Fruit fly (Drosophila melanogaster) whole organism, embryonic: ENCODE measurements around the gene WASp.

Source experiments
- Ada2b ChIP-seq: fragments of 200-800 bp; sonication (Bioruptor generic); IDR thresholded peaks from 2 replicates; pipeline ENCODE4 v1.3.6; 2022; ENCODE audit warnings: missing biosample characterization, missing genetic modification characterization
- B-H2 ChIP-seq: fragments of 200-800 bp; sonication (Bioruptor generic); optimal IDR thresholded peaks from 2 replicates; lab custom pipeline; 2018; ENCODE audit warnings: missing biosample characterization, mild to moderate bottlenecking, missing genetic modification characterization
- BEAF-32 ChIP-seq: fragments of 200-800 bp; sonication (Bioruptor generic); optimal IDR thresholded peaks from 3 replicates; lab custom pipeline; 2017; ENCODE audit warnings: missing biosample characterization, missing genetic modification characterization, mild to moderate bottlenecking, moderate library complexity, missing genetic modification reagents
- CG12391 ChIP-seq: fragments of 200-800 bp; sonication (Bioruptor generic); optimal IDR thresholded peaks from 3 replicates; lab custom pipeline; 2018; ENCODE audit warnings: missing biosample characterization, mild to moderate bottlenecking, missing genetic modification characterization, moderate library complexity
- CG12942 ChIP-seq: fragments of 200-800 bp; sonication (Bioruptor generic); optimal IDR thresholded peaks from 3 replicates; lab custom pipeline; 2016; ENCODE audit warnings: missing biosample characterization, missing genetic modification characterization
- CG13287 ChIP-seq: fragments of 200-800 bp; sonication (Bioruptor generic); IDR thresholded peaks from 2 replicates; pipeline ENCODE4 v1.3.6; 2022; ENCODE audit warnings: missing biosample characterization, missing genetic modification characterization; ENCODE audit not compliant: partially characterized antibody
- CG16813 ChIP-seq: fragments of 200-800 bp; sonication (Bioruptor generic); IDR thresholded peaks from 3 replicates; pipeline ENCODE4 v1.3.6; 2022; ENCODE audit warnings: missing biosample characterization, missing genetic modification characterization; ENCODE audit not compliant: partially characterized antibody
- CG2116 ChIP-seq: fragments of 200-800 bp; sonication (Bioruptor generic); optimal IDR thresholded peaks from 3 replicates; lab custom pipeline; 2018; ENCODE audit warnings: missing biosample characterization, mild to moderate bottlenecking, missing genetic modification characterization
- CG3281 ChIP-seq: fragments of 200-800 bp; sonication (Bioruptor generic); optimal IDR thresholded peaks from 3 replicates; lab custom pipeline; 2017; ENCODE audit warnings: missing biosample characterization, mild to moderate bottlenecking, missing genetic modification characterization
- CG4360 ChIP-seq: fragments of 200-800 bp; sonication (Bioruptor generic); IDR thresholded peaks from 2 replicates; pipeline ENCODE4 v1.3.6; 2022; ENCODE audit warnings: missing biosample characterization, missing genetic modification characterization
- CG4617 ChIP-seq: fragments of 200-800 bp; sonication (Bioruptor generic); optimal IDR thresholded peaks from 3 replicates; lab custom pipeline; 2016; ENCODE audit warnings: missing biosample characterization, missing genetic modification characterization, borderline replicate concordance
- CG5180 ChIP-seq: fragments of 200-800 bp; sonication (Bioruptor generic); optimal IDR thresholded peaks from 3 replicates; lab custom pipeline; 2017; ENCODE audit warnings: missing biosample characterization, missing genetic modification characterization, mild to moderate bottlenecking, moderate library complexity, missing genetic modification reagents
- CG6791 ChIP-seq: fragments of 200-800 bp; sonication (Bioruptor generic); IDR thresholded peaks from 3 replicates; pipeline ENCODE4 v1.3.6; 2022; ENCODE audit warnings: missing biosample characterization, missing genetic modification characterization; ENCODE audit not compliant: partially characterized antibody
- CG9876 ChIP-seq: fragments of 200-800 bp; sonication (Bioruptor generic); optimal IDR thresholded peaks from 2 replicates; lab custom pipeline; 2016; ENCODE audit warnings: missing biosample characterization, missing genetic modification characterization
- CHES-1-like ChIP-seq: fragments of 200-800 bp; sonication (Bioruptor generic); optimal IDR thresholded peaks from 2 replicates; lab custom pipeline; 2016; ENCODE audit warnings: missing biosample characterization, missing genetic modification characterization
- Camta ChIP-seq: fragments of 200-800 bp; sonication (Bioruptor generic); optimal IDR thresholded peaks from 2 replicates; lab custom pipeline; 2016; ENCODE audit warnings: missing biosample characterization, missing genetic modification characterization
- Dbx ChIP-seq: fragments of 200-800 bp; sonication (Bioruptor generic); IDR thresholded peaks from 3 replicates; pipeline ENCODE4 v1.3.6; 2022; ENCODE audit warnings: missing biosample characterization, missing genetic modification characterization
- Dll ChIP-seq: fragments of 200-800 bp; sonication (Bioruptor generic); IDR thresholded peaks from 4 replicates; pipeline ENCODE4 v1.3.6; 2022; ENCODE audit warnings: missing biosample characterization, missing genetic modification characterization; ENCODE audit not compliant: partially characterized antibody
- Dref ChIP-seq: fragments of 200-800 bp; sonication (Bioruptor generic); IDR thresholded peaks from 2 replicates; pipeline ENCODE4 v1.3.6; 2022; ENCODE audit warnings: missing biosample characterization, missing genetic modification characterization
- H15 ChIP-seq: fragments of 200-800 bp; sonication (Bioruptor generic); IDR thresholded peaks from 3 replicates; pipeline ENCODE4 v1.3.6; 2022; ENCODE audit warnings: missing biosample characterization, missing genetic modification characterization
- HLH4C ChIP-seq: fragments of 200-800 bp; sonication (Bioruptor generic); IDR thresholded peaks from 3 replicates; pipeline ENCODE4 v1.3.6; 2022; ENCODE audit warnings: missing biosample characterization, missing genetic modification characterization; ENCODE audit not compliant: partially characterized antibody
- Hmr ChIP-seq: fragments of 200-800 bp; sonication (Bioruptor generic); optimal IDR thresholded peaks from 3 replicates; lab custom pipeline; 2017; ENCODE audit warnings: mild to moderate bottlenecking, missing biosample characterization, missing genetic modification reagents, missing genetic modification characterization
- Mad ChIP-seq: fragments of 200-800 bp; sonication (Bioruptor generic); optimal IDR thresholded peaks from 2 replicates; lab custom pipeline; 2016; ENCODE audit warnings: missing biosample characterization, missing genetic modification characterization
- Mrtf ChIP-seq: fragments of 200-800 bp; sonication (Bioruptor generic); IDR thresholded peaks from 3 replicates; pipeline ENCODE4 v1.3.6; 2022; ENCODE audit warnings: missing biosample characterization, missing genetic modification characterization
- NFAT ChIP-seq: fragments of 200-800 bp; sonication (Bioruptor generic); IDR thresholded peaks from 2 replicates; pipeline ENCODE4 v1.3.6; 2022; ENCODE audit warnings: missing biosample characterization, missing genetic modification characterization
- NfI ChIP-seq: fragments of 200-800 bp; sonication (Bioruptor generic); optimal IDR thresholded peaks from 3 replicates; lab custom pipeline; 2018; ENCODE audit warnings: missing biosample characterization, mild to moderate bottlenecking, missing genetic modification characterization, moderate library complexity
- Opbp ChIP-seq: fragments of 200-800 bp; sonication (Bioruptor generic); IDR thresholded peaks from 3 replicates; pipeline ENCODE4 v1.3.6; 2022; ENCODE audit warnings: missing biosample characterization, missing genetic modification characterization; ENCODE audit not compliant: partially characterized antibody
- Pdp1 ChIP-seq, 2 experiments: fragments of 200-800 bp; sonication (Bioruptor generic); optimal IDR thresholded peaks; 3 replicates each; lab custom pipeline; 2016; ENCODE audit warnings: missing biosample characterization in 2 of 2, missing genetic modification characterization in 2 of 2, mild to moderate bottlenecking in 1 of 2, moderate library complexity in 1 of 2
- Scr ChIP-seq: fragments of 200-800 bp; sonication (Bioruptor generic); IDR thresholded peaks from 2 replicates; pipeline ENCODE4 v1.3.6; 2022; ENCODE audit warnings: missing biosample characterization, missing genetic modification characterization; ENCODE audit not compliant: partially characterized antibody
- Ssrp ChIP-seq: fragments of 200-800 bp; sonication (Bioruptor generic); optimal IDR thresholded peaks from 2 replicates; lab custom pipeline; 2018; ENCODE audit warnings: missing biosample characterization, mild to moderate bottlenecking, missing genetic modification characterization, moderate library complexity
- ac ChIP-seq: fragments of 200-800 bp; sonication (Bioruptor generic); optimal IDR thresholded peaks from 3 replicates; lab custom pipeline; 2017; ENCODE audit warnings: missing biosample characterization, mild to moderate bottlenecking, missing genetic modification characterization
- al ChIP-seq: fragments of 200-800 bp; sonication (Bioruptor generic); IDR thresholded peaks from 2 replicates; pipeline ENCODE4 v1.3.6; 2022; ENCODE audit warnings: missing biosample characterization, missing genetic modification characterization
- ato ChIP-seq: fragments of 200-800 bp; sonication (Bioruptor generic); IDR thresholded peaks from 2 replicates; pipeline ENCODE4 v1.3.6; 2022; ENCODE audit warnings: missing biosample characterization, missing genetic modification characterization; ENCODE audit not compliant: partially characterized antibody
- corto ChIP-seq: fragments of 200-800 bp; sonication (Bioruptor generic); optimal IDR thresholded peaks from 2 replicates; lab custom pipeline; 2016; ENCODE audit warnings: missing biosample characterization, mild to moderate bottlenecking, missing genetic modification characterization, moderate library complexity
- esg ChIP-seq: fragments of 200-800 bp; sonication (Bioruptor generic); conservative IDR thresholded peaks from 2 replicates; pipeline ENCODE4 v1.3.6; 2022; ENCODE audit warnings: missing biosample characterization, missing genetic modification characterization
- eve ChIP-seq, 2 experiments: fragments of >200 bp; optimal IDR thresholded peaks; 2 replicates each; lab custom pipeline; 2017; ENCODE audit warnings: missing biosample characterization in 2 of 2, missing genetic modification characterization in 2 of 2
- fd64A ChIP-seq: fragments of 200-800 bp; sonication (Bioruptor generic); optimal IDR thresholded peaks from 3 replicates; lab custom pipeline; 2018; ENCODE audit warnings: missing biosample characterization, mild to moderate bottlenecking, missing genetic modification characterization
- lbe ChIP-seq: fragments of 200-800 bp; sonication (Bioruptor generic); optimal IDR thresholded peaks from 2 replicates; lab custom pipeline; 2016; ENCODE audit warnings: missing biosample characterization, mild to moderate bottlenecking, missing genetic modification characterization
- pzg ChIP-seq: fragments of 200-800 bp; sonication (Bioruptor generic); optimal IDR thresholded peaks from 3 replicates; lab custom pipeline; 2018; ENCODE audit warnings: missing biosample characterization, mild to moderate bottlenecking, missing genetic modification characterization, moderate library complexity
- row ChIP-seq: fragments of 200-800 bp; sonication (Bioruptor generic); IDR thresholded peaks from 3 replicates; pipeline ENCODE4 v1.3.6; 2022; ENCODE audit warnings: missing biosample characterization, missing genetic modification characterization
- sim ChIP-seq: fragments of 200-800 bp; sonication (Bioruptor generic); IDR thresholded peaks from 2 replicates; pipeline ENCODE4 v1.3.6; 2022; ENCODE audit warnings: missing biosample characterization, missing genetic modification characterization
- slbo ChIP-seq: fragments of 200-800 bp; sonication (Bioruptor generic); IDR thresholded peaks from 2 replicates; pipeline ENCODE4 v1.3.6; 2022; ENCODE audit warnings: missing biosample characterization, missing genetic modification characterization
- ssp ChIP-seq: fragments of 200-800 bp; sonication (Bioruptor generic); IDR thresholded peaks from 2 replicates; pipeline ENCODE4 v1.3.6; 2022; ENCODE audit warnings: missing biosample characterization, missing genetic modification characterization
- sug ChIP-seq: fragments of 200-800 bp; optimal IDR thresholded peaks from 2 replicates; lab custom pipeline; 2019; ENCODE audit warnings: missing biosample characterization, mild to moderate bottlenecking, missing genetic modification characterization, moderate library complexity
- twi ChIP-seq: fragments of 200-800 bp; optimal IDR thresholded peaks from 2 replicates; lab custom pipeline; 2019; ENCODE audit warnings: missing biosample characterization, mild to moderate bottlenecking, missing genetic modification characterization, moderate library complexity
- zfh2 ChIP-seq: fragments of 200-800 bp; sonication (Bioruptor generic); optimal IDR thresholded peaks from 2 replicates; lab custom pipeline; 2016; ENCODE audit warnings: missing biosample characterization, missing genetic modification characterization

The WASp gene

DNA sequence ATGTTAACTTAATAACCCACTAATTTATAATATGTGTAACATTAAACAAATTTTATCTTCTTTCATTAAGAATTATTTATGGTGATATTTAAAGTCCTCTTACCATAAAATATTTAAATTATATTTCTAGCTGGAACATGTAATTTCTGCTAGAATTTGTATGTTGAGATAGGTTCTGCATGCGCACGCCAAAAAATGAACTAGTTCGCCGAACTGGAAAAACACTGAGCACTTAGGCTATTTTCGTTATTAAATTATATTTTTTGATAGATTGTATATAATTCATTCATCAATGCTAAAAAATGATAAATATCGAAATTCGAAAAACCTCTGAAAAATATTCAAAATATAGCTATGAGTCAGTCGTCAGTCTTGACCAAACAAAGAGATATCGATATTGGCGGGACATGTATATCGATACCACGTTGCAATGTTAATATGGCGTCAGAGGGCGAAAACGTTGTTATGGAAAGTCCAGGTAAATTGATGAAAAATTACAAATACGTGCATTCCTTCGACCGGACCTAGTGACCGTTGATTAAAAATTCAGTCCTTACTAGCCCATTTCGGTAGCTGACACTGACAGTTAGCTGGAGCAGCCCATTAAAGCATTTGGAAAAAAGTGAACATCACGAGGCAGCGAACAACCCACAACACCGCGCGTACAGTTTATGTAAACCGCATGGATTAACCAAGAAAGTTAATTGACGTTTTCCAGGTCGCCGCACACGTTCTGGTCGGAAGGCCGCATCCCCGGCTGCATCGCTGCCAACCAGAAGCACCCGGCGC, 20.0 kb downstream of the WASp start, which contains the start of gene Prp39 (continued):
- TF ChIP-seq ssp (no peak), ato (GFP tag; lab: Robert Waterston, UW) (peak; percentile 51; the same call in 1 of the 2 replicates), CG9876 (no peak), Ssrp (tag; lab: Kevin White, UChicago) (no peak), CG5180 (GFP tag; lab: Kevin White, UChicago) (no peak), NfI (GFP tag; lab: Kevin White, UChicago) (no peak), Mrtf (GFP tag; lab: Robert Waterston, UW) (no peak), CG12391 (peak; percentile 51), CG2116 (GFP tag; lab: Kevin White, UChicago) (peak; percentile 58), al (GFP tag; lab: Robert Waterston, UW) (peak; percentile 46; the same call in 1 of the 2 replicates), CG3281 (GFP tag; lab: Kevin White, UChicago) (no peak), corto (GFP tag; lab: Kevin White, UChicago) (no peak), CG6791 (peak; percentile 69), Hmr (no peak), sim (GFP tag; lab: Robert Waterston, UW) (no peak), fd64A (GFP tag; lab: Kevin White, UChicago) (no peak), ac (GFP tag; lab: Kevin White, UChicago) (no peak), B-H2 (GFP tag; lab: Kevin White, UChicago) (no peak), esg (GFP tag; lab: Robert Waterston, UW) (0 out of 2 replicates have a peak, but pooled peaks have one; percentile 20), Ada2b (peak; percentile 29; the same call in 1 of the 2 replicates), Scr (GFP tag; lab: Robert Waterston, UW) (peak; percentile 80), Mad (GFP tag; lab: Kevin White, UChicago) (no peak), Dref (peak; percentile 79), eve (GFP tag; optimal IDR thresholded peaks at IDR 0.05; lab: Kevin White, UChicago) (no peak), Camta (GFP tag; lab: Kevin White, UChicago) (no peak)

DNA sequence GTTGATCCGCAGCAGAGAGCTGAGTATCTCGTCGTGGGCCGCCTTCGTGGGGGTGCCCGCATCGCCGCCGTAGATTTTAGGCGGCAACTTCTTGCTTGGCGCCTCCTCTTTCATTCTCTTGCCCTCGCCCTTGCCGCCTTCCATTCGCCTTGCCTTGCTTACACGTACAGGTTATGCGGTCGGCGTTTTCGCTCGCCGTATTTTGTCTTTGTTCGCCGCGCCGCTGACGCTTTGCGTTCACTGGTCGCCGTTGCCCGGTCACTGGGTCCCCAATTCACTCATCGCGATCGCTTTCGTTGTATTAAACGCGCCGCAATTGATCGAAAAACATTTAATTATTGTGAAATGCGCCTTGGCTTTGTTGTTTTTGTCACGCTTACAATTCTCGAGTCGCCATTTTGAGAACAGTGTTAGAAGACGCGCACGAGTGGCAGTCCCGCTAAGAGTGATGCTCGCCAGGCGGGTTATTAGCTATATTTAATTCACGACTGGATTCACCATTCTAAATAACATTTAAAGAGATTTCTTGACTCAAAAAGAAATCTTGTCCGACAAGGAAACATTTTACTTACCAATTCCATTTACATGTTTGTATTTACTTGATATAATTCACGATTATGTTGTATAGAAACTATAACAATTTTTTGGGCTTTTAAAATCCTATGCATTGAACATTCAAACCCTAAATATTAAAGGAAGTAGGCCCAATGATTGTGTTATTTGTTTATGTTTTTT, 20.7 kb downstream of the WASp start, which contains the start of gene wdn:
Gene wdn (minus strand): TSS at position 396 of the 735 bp plus-strand sequence.
- TF ChIP-seq pzg (GFP tag; lab: Kevin White, UChicago) (peak; percentile 47), CG16813 (GFP tag; lab: Robert Waterston, UW) (0 out of 3 replicates have a peak, but pooled peaks have one; percentile 28), twi (tag; lab: Kevin White, UChicago) (no peak), Pdp1 (GFP tag; optimal IDR thresholded peaks at IDR 0.05; lab: Kevin White, UChicago) (peak in 1 of 2 experiments; percentile 38), BEAF-32 (GFP tag; lab: Kevin White, UChicago) (peak; percentile 17), lbe (GFP tag; lab: Kevin White, UChicago) (no peak), CG4360 (GFP tag; lab: Robert Waterston, UW) (peak; percentile 70), CG12942 (no peak), CHES-1-like (peak; percentile 35), CG13287 (GFP tag; lab: Robert Waterston, UW) (peak; percentile 54; the same call in 1 of the 2 replicates), Dbx (GFP tag; lab: Robert Waterston, UW) (peak; percentile 53; the same call in 1 of the 3 replicates), CG4617 (GFP tag; lab: Kevin White, UChicago) (peak; percentile 5), row (peak; percentile 74), slbo (GFP tag; lab: Robert Waterston, UW) (peak; percentile 62), sug (tag; lab: Kevin White, UChicago) (peak; percentile 34), Dll (GFP tag; lab: Robert Waterston, UW) (0 out of 4 replicates have a peak, but pooled peaks have one; percentile 22), zfh2 (GFP tag; lab: Kevin White, UChicago) (peak; percentile 23), H15 (no peak), NFAT (GFP tag; lab: Robert Waterston, UW) (no peak), HLH4C (GFP tag; lab: Robert Waterston, UW) (0 out of 3 replicates have a peak, but pooled peaks have one; percentile 7), Opbp (0 out of 3 replicates have a peak, but pooled peaks have one; percentile 8)
